Fruit fly (Drosophila melanogaster): ENCODE measurements around the gene Phae1.

DNA sequence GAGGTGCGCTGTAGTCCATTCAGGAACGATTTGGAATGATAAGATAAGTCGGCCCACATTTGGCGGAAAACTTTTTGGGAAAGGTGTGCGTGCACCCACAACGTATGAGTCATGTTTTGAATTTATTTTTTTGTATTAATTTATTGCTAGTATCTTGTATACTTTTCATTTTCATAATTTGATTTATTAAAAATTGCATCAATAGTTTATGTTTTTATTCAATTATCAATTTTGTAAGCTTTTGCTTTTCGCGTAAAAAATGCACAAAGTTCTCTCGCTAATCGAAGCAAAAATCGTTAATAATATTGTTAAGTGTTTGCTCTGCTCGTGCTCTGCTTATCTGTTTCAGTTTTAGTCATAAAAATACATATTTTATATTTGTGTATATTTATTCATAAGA lies 2.1 kb upstream of the Phae1 start:
- no peak for TF ChIP-seq usp (GFP tag; optimal IDR thresholded peaks at IDR 0.05)
- no peak for TF ChIP-seq psq (optimal IDR thresholded peaks at IDR 0.05)

Data from whole organism.